Worm (Caenorhabditis elegans): ENCODE measurements around the gene F40D4.17.
A peak's percentile ranks its signal among the peaks of the same experiment; 100 is the strongest.

F40D4.17 gene

ce11 chrV:17154944-17155343 lies 290 bp downstream of the F40D4.17 start:
- TF ChIP-seq Y48G9A.11 (GFP tag; IDR thresholded peaks at IDR 0.05) = no peak
- peak; percentile 91 for TF ChIP-seq aha-1 (tag)

ce11 chrV:17151292-17151691 lies 3.9 kb downstream of the F40D4.17 start:
- peak; percentile 95 for TF ChIP-seq aha-1 (tag)
- peak; percentile 47; the same call in 1 of the 2 replicates for TF ChIP-seq set-16 (GFP tag; IDR thresholded peaks at IDR 0.05)
- TF ChIP-seq duxl-1 (tag; optimal IDR thresholded peaks at IDR 0.05; ENCODE audit: poor library complexity) = no peak

- TF ChIP-seq tag-97 (GFP tag; IDR thresholded peaks at IDR 0.05) = no peak
- TF ChIP-seq nhr-10 (tag; optimal IDR thresholded peaks at IDR 0.05) = no peak
- TF ChIP-seq mes-2 (tag; optimal IDR thresholded peaks at IDR 0.05; ENCODE audit: poor library complexity, severe bottlenecking) = no peak
- TF ChIP-seq php-3 (GFP tag; IDR thresholded peaks at IDR 0.05) = no peak
- no peak for TF ChIP-seq hlh-30 (tag; optimal IDR thresholded peaks at IDR 0.05; ENCODE audit: insufficient read depth)
- TF ChIP-seq sdz-12 (GFP tag; optimal IDR thresholded peaks at IDR 0.05) = no peak
- no peak for TF ChIP-seq lir-3 (tag; optimal IDR thresholded peaks at IDR 0.05)
- TF ChIP-seq lin-15B (tag; optimal IDR thresholded peaks at IDR 0.05) = no peak
- TF ChIP-seq duxl-1 (tag; optimal IDR thresholded peaks at IDR 0.05; ENCODE audit: poor library complexity) = no peak
- no peak for TF ChIP-seq snpc-4 (tag; optimal IDR thresholded peaks at IDR 0.05)
These were observed 46.9 kb downstream of the F40D4.17 start, which contains the start of gene ZK218.11 for ce11 chrV:17108310-17108709. Gene ZK218.11, minus strand, starts transcription at chrV:17108410.

ce11 chrV:17105483-17105882 lies 49.8 kb downstream of the F40D4.17 start, which contains the start of gene ZK218.7:
Gene ZK218.7, plus strand, starts transcription at chrV:17105783.
- TF ChIP-seq T20F7.1 (GFP tag; optimal IDR thresholded peaks at IDR 0.05) (no peak), fos-1 (tag; optimal IDR thresholded peaks at IDR 0.05) (no peak), duxl-1 (tag; optimal IDR thresholded peaks at IDR 0.05; ENCODE audit: poor library complexity) (no peak), ces-1 (GFP tag; optimal IDR thresholded peaks at IDR 0.05) (no peak), F10B5.3 (tag; optimal IDR thresholded peaks at IDR 0.05) (no peak), egl-27 (tag; optimal IDR thresholded peaks at IDR 0.05) (no peak), nhr-48 (tag; optimal IDR thresholded peaks at IDR 0.05) (no peak), mdl-1 (tag; optimal IDR thresholded peaks at IDR 0.05) (no peak), ceh-62 (tag; optimal IDR thresholded peaks at IDR 0.05) (no peak), tag-97 (GFP tag; IDR thresholded peaks at IDR 0.05) (no peak)

Measured in whole organism, L4 larva.